Worm (Caenorhabditis elegans) whole organism, early embryonic: ENCODE data around the gene spe-17.

Experiments used
- B0310.2 ChIP-seq: sonication (generic microtip); optimal IDR thresholded peaks from 2 replicates; lab custom pipeline; 2016; ENCODE audit warnings: mild to moderate bottlenecking, missing genetic modification characterization, missing compliant biosample characterization
- F13C5.2 ChIP-seq: sonication (generic microtip); optimal IDR thresholded peaks from 2 replicates; lab custom pipeline; 2017; ENCODE audit warnings: mild to moderate bottlenecking, missing genetic modification characterization, inconsistent platforms, missing compliant biosample characterization
- aly-1 ChIP-seq: sonication (generic microtip); optimal IDR thresholded peaks from 2 replicates; lab custom pipeline; 2016; ENCODE audit warnings: missing genetic modification characterization, missing compliant biosample characterization
- ama-1 ChIP-seq: fragments of 150-350 bp; optimal IDR thresholded peaks from 2 replicates; lab custom pipeline; 2014
- ceh-13 ChIP-seq: fragments of 200-800 bp; sonication (Bioruptor generic); optimal IDR thresholded peaks from 2 replicates; lab custom pipeline; 2018; ENCODE audit warnings: mild to moderate bottlenecking, missing genetic modification characterization, missing compliant biosample characterization
- ceh-36 ChIP-seq: sonication (generic microtip); optimal IDR thresholded peaks from 2 replicates; lab custom pipeline; 2016; ENCODE audit warnings: missing genetic modification characterization, inconsistent platforms, missing compliant biosample characterization
- ets-7 ChIP-seq: sonication (generic microtip); optimal IDR thresholded peaks from 2 replicates; lab custom pipeline; 2016; ENCODE audit warnings: missing genotype, missing genetic modification characterization, missing compliant biosample characterization
- flt-1 ChIP-seq: fragments of 200-800 bp; sonication (Bioruptor generic); IDR thresholded peaks from 2 replicates; pipeline ENCODE4 v1.3.6; 2022; ENCODE audit warnings: missing genetic modification characterization, missing compliant biosample characterization
- hmbx-1 ChIP-seq: sonication (generic microtip); optimal IDR thresholded peaks from 2 replicates; lab custom pipeline; 2016; ENCODE audit warnings: mild to moderate bottlenecking, missing genetic modification characterization, missing compliant biosample characterization
- hmg-4 ChIP-seq: fragments of 200-800 bp; sonication (Bioruptor generic); optimal IDR thresholded peaks from 2 replicates; lab custom pipeline; 2018; ENCODE audit warnings: mild to moderate bottlenecking, missing genetic modification characterization, missing compliant biosample characterization
- hnd-1 ChIP-seq: sonication (generic microtip); optimal IDR thresholded peaks from 2 replicates; lab custom pipeline; 2016; ENCODE audit warnings: missing genetic modification characterization, missing compliant biosample characterization
- pes-1 ChIP-seq: fragments of 200-800 bp; sonication (Bioruptor generic); IDR thresholded peaks from 2 replicates; pipeline ENCODE4 v1.3.6; 2022; ENCODE audit warnings: missing genetic modification reagents, missing genetic modification characterization, missing compliant biosample characterization
- scrt-1 ChIP-seq: fragments of 200-800 bp; sonication (Bioruptor generic); IDR thresholded peaks from 2 replicates; pipeline ENCODE4 v1.3.6; 2022; ENCODE audit warnings: missing genetic modification characterization, missing compliant biosample characterization
- sea-1 ChIP-seq: fragments of 200-800 bp; sonication (Bioruptor generic); conservative IDR thresholded peaks from 2 replicates; pipeline ENCODE4 v1.3.6; 2022; ENCODE audit warnings: missing genetic modification characterization, missing compliant biosample characterization
- tbx-11 ChIP-seq: fragments of 200-800 bp; sonication (Bioruptor generic); IDR thresholded peaks from 2 replicates; pipeline ENCODE4 v1.3.6; 2022; ENCODE audit warnings: missing genetic modification characterization, missing compliant biosample characterization
- tbx-37 ChIP-seq: fragments of 200-800 bp; sonication (Bioruptor generic); conservative IDR thresholded peaks from 2 replicates; pipeline ENCODE4 v1.3.6; 2022; ENCODE audit warnings: missing genetic modification reagents, missing genetic modification characterization, missing compliant biosample characterization
- tra-4 ChIP-seq: sonication (generic microtip); optimal IDR thresholded peaks from 2 replicates; lab custom pipeline; 2017; ENCODE audit warnings: missing genetic modification characterization, missing compliant biosample characterization

Gene spe-17

ce11 chrIV:12013120-12013519, at the start of gene spe-17:
spe-17 (plus strand) TSS chrIV:12013420.
- TF ChIP-seq hnd-1 (tag; lab: Kevin White, UChicago) (no peak), ceh-36 (no peak), pes-1 (GFP tag; lab: Robert Waterston, UW) (no peak), ama-1 (lab: Kevin White, UChicago) (no peak), flt-1 (no peak), hmg-4 (GFP tag; lab: Kevin White, UChicago) (no peak), sea-1 (no peak), ets-7 (no peak), tbx-37 (no peak), tbx-11 (GFP tag; lab: Robert Waterston, UW) (no peak), hmbx-1 (tag; lab: Kevin White, UChicago) (no peak), ceh-13 (GFP tag; lab: Kevin White, UChicago) (no peak), aly-1 (tag; lab: Kevin White, UChicago) (no peak), scrt-1 (GFP tag; lab: Robert Waterston, UW) (no peak), F13C5.2 (tag; lab: Kevin White, UChicago) (no peak), tra-4 (tag; lab: Kevin White, UChicago) (no peak)

- no peak for TF ChIP-seq ceh-13 (GFP tag; lab: Kevin White, UChicago)
- TF ChIP-seq tbx-37 = no peak
- TF ChIP-seq B0310.2 = no peak
- TF ChIP-seq hmbx-1 (tag; lab: Kevin White, UChicago) = no peak
- no peak for TF ChIP-seq scrt-1 (GFP tag; lab: Robert Waterston, UW)
- TF ChIP-seq pes-1 (GFP tag; lab: Robert Waterston, UW) = no peak
- TF ChIP-seq tbx-11 (GFP tag; lab: Robert Waterston, UW) = no peak
- no peak for TF ChIP-seq ceh-36
- no peak for TF ChIP-seq ets-7
- TF ChIP-seq tra-4 (tag; lab: Kevin White, UChicago) = no peak
- TF ChIP-seq hmg-4 (GFP tag; lab: Kevin White, UChicago) = no peak
- TF ChIP-seq F13C5.2 (tag; lab: Kevin White, UChicago) = no peak
- no peak for TF ChIP-seq ama-1 (lab: Kevin White, UChicago)
- no peak for TF ChIP-seq aly-1 (tag; lab: Kevin White, UChicago)
- no peak for TF ChIP-seq sea-1
- no peak for TF ChIP-seq hnd-1 (tag; lab: Kevin White, UChicago)
- no peak for TF ChIP-seq flt-1
These were observed 47.9 kb upstream of the spe-17 start, which contains the start of gene srj-1 for ce11 chrIV:11965327-11965726. srj-1 (minus strand) TSS chrIV:11965427.

- TF ChIP-seq hmg-4 (GFP tag; lab: Kevin White, UChicago) (no peak), tbx-11 (GFP tag; lab: Robert Waterston, UW) (no peak), ceh-13 (GFP tag; lab: Kevin White, UChicago) (no peak), aly-1 (tag; lab: Kevin White, UChicago) (no peak), ceh-36 (no peak), hnd-1 (tag; lab: Kevin White, UChicago) (no peak), flt-1 (no peak), ama-1 (lab: Kevin White, UChicago) (no peak), pes-1 (GFP tag; lab: Robert Waterston, UW) (no peak), F13C5.2 (tag; lab: Kevin White, UChicago) (no peak), tra-4 (tag; lab: Kevin White, UChicago) (no peak)
These were observed 43.0 kb upstream of the spe-17 start, which contains the start of gene ZK829.9 for ce11 chrIV:11970171-11970570. ZK829.9 (plus strand) TSS chrIV:11970534.

ce11 chrIV:11986407-11986806, 26.8 kb upstream of the spe-17 start:
- TF ChIP-seq ets-7 (no peak), hnd-1 (tag; lab: Kevin White, UChicago) (no peak), ceh-36 (no peak), tbx-11 (GFP tag; lab: Robert Waterston, UW) (no peak), tra-4 (tag; lab: Kevin White, UChicago) (no peak), B0310.2 (no peak), aly-1 (tag; lab: Kevin White, UChicago) (no peak), hmg-4 (GFP tag; lab: Kevin White, UChicago) (no peak), F13C5.2 (tag; lab: Kevin White, UChicago) (no peak), pes-1 (GFP tag; lab: Robert Waterston, UW) (no peak)

- TF ChIP-seq tra-4 (tag; lab: Kevin White, UChicago) (no peak), aly-1 (tag; lab: Kevin White, UChicago) (no peak), ceh-36 (no peak), F13C5.2 (tag; lab: Kevin White, UChicago) (no peak)
These were observed 8.0 kb upstream of the spe-17 start for ce11 chrIV:12005090-12005770.

- TF ChIP-seq tbx-37 (no peak), hnd-1 (tag; lab: Kevin White, UChicago) (no peak), flt-1 (no peak), B0310.2 (no peak), pes-1 (GFP tag; lab: Robert Waterston, UW) (no peak), ama-1 (lab: Kevin White, UChicago) (no peak), tra-4 (tag; lab: Kevin White, UChicago) (no peak), aly-1 (tag; lab: Kevin White, UChicago) (no peak), sea-1 (no peak), F13C5.2 (tag; lab: Kevin White, UChicago) (no peak)
These were observed 4.1 kb upstream of the spe-17 start for ce11 chrIV:12009046-12009674.

ce11 chrIV:12010377-12010776, 2.8 kb upstream of the spe-17 start:
- TF ChIP-seq scrt-1 (GFP tag; lab: Robert Waterston, UW) (0 out of 2 replicates have a peak, but pooled peaks have one; percentile 6), hmg-4 (GFP tag; lab: Kevin White, UChicago) (no peak)
